Fruit fly (Drosophila melanogaster): ENCODE results near the gene I-t.

DNA sequence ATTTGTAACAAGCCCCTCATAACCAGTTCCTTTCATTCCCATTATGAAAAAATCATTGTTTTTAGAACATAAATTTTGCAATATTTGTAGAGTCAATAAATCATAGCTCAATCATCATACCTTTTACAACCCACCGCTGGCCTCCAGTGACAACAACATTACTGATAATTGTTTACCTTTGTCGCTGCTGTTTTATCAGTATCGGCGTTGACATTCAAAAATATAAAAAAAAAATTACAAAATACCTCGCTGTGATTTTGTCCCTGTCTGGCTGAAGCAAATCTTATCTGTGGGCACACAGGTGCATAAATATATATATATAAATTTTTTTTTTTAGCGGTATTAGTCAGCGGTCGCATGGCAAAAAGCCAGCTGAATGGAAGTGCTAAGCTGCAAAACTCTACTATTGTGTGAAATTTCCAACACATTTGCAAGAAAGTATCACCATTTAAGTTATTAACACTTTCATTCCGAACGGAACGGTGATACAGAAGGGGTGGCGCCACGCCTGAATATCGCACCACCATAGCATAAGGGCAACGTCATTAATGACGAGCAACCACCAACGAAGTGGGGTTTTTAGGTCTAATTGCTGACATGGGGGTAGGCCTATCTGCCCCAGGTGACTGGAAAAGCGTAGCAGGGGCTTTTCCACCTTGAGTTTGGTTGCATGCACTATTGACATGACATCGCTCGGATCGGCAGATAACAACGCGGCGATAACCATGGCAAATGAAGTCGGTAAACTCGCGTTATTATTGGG is 37.7 kb upstream of the I-t start:
- no peak for TF ChIP-seq CG11294 (GFP tag; IDR thresholded peaks at IDR 0.05)
- no peak for TF ChIP-seq acj6 (GFP tag; optimal IDR thresholded peaks at IDR 0.05)
- TF ChIP-seq ss (GFP tag; optimal IDR thresholded peaks at IDR 0.05) = no peak
- TF ChIP-seq topi (GFP tag; optimal IDR thresholded peaks at IDR 0.05) = no peak
- TF ChIP-seq CG6808 (GFP tag; optimal IDR thresholded peaks at IDR 0.05) = no peak
- no peak for TF ChIP-seq CG6854 (GFP tag; optimal IDR thresholded peaks at IDR 0.05)
- no peak for TF ChIP-seq lz (GFP tag; optimal IDR thresholded peaks at IDR 0.05)

Data from whole organism, prepupa.